Worm (Caenorhabditis elegans): ENCODE data around the gene F26A1.9.

ce11 chrIII:4842173-4842572 lies 12.8 kb upstream of the F26A1.9 start, which contains the start of gene clec-156:
- TF ChIP-seq nhr-11 (tag; optimal IDR thresholded peaks at IDR 0.05) (no peak), nhr-232 (tag; optimal IDR thresholded peaks at IDR 0.05) (no peak), hlh-6 (tag; optimal IDR thresholded peaks at IDR 0.05) (no peak), hlh-8 (tag; optimal IDR thresholded peaks at IDR 0.05) (no peak), fkh-10 (GFP tag; optimal IDR thresholded peaks at IDR 0.05) (no peak), unc-86 (tag; optimal IDR thresholded peaks at IDR 0.05) (no peak), pqm-1 (tag; optimal IDR thresholded peaks at IDR 0.05) (no peak), ceh-30 (tag; optimal IDR thresholded peaks at IDR 0.05) (no peak), sox-4 (tag; optimal IDR thresholded peaks at IDR 0.05) (no peak)
